Fruit fly (Drosophila melanogaster) whole organism, embryonic: ENCODE results near the gene CG15530.

Experiments
- Asciz ChIP-seq: fragments of 200-800 bp; sonication (Bioruptor generic); optimal IDR thresholded peaks from 2 replicates; lab custom pipeline; 2017; ENCODE audit warnings: missing biosample characterization, mild to moderate bottlenecking, missing genetic modification characterization, missing genetic modification reagents
- CG10321 ChIP-seq: fragments of 200-800 bp; sonication (Bioruptor generic); IDR thresholded peaks from 2 replicates; pipeline ENCODE4 v1.3.6; 2022; ENCODE audit warnings: missing biosample characterization, missing genetic modification characterization
- CG10979 ChIP-seq: fragments of 200-800 bp; sonication (Bioruptor generic); optimal IDR thresholded peaks from 2 replicates; lab custom pipeline; 2018; ENCODE audit warnings: missing biosample characterization, mild to moderate bottlenecking, missing genetic modification characterization, moderate library complexity
- CG11398 ChIP-seq: fragments of 200-800 bp; sonication (Bioruptor generic); optimal IDR thresholded peaks from 2 replicates; lab custom pipeline; 2016; ENCODE audit warnings: missing biosample characterization, missing genetic modification characterization
- CG12104 ChIP-seq: fragments of 200-800 bp; sonication (Bioruptor generic); optimal IDR thresholded peaks from 3 replicates; lab custom pipeline; 2016; ENCODE audit warnings: missing biosample characterization, missing genetic modification characterization
- CG13287 ChIP-seq: fragments of 200-800 bp; sonication (Bioruptor generic); IDR thresholded peaks from 2 replicates; pipeline ENCODE4 v1.3.6; 2022; ENCODE audit warnings: missing biosample characterization, missing genetic modification characterization; ENCODE audit not compliant: partially characterized antibody
- CG13894 ChIP-seq: fragments of 200-800 bp; sonication (Bioruptor generic); optimal IDR thresholded peaks from 3 replicates; lab custom pipeline; 2018; ENCODE audit warnings: missing biosample characterization, mild to moderate bottlenecking, missing genetic modification characterization, moderate library complexity
- CG14014 ChIP-seq: fragments of 200-800 bp; sonication (Bioruptor generic); IDR thresholded peaks from 2 replicates; pipeline ENCODE4 v1.3.6; 2022; ENCODE audit warnings: missing biosample characterization, missing genetic modification characterization
- CG14860 ChIP-seq: fragments of 200-800 bp; sonication (Bioruptor generic); IDR thresholded peaks from 3 replicates; pipeline ENCODE4 v1.3.6; 2022; ENCODE audit warnings: missing biosample characterization, missing genetic modification characterization; ENCODE audit not compliant: partially characterized antibody
- CG17612 ChIP-seq: fragments of 200-800 bp; sonication (Bioruptor generic); IDR thresholded peaks from 2 replicates; pipeline ENCODE4 v1.3.6; 2022; ENCODE audit warnings: missing biosample characterization, missing genetic modification characterization
- CG1792 ChIP-seq: fragments of 200-800 bp; sonication (Bioruptor generic); optimal IDR thresholded peaks from 2 replicates; lab custom pipeline; 2016; ENCODE audit warnings: missing biosample characterization, missing genetic modification characterization
- CG33213 ChIP-seq: fragments of 200-800 bp; sonication (Bioruptor generic); optimal IDR thresholded peaks from 3 replicates; lab custom pipeline; 2016; ENCODE audit warnings: missing biosample characterization, missing genetic modification characterization
- CG43689 ChIP-seq: fragments of 200-800 bp; sonication (Bioruptor generic); IDR thresholded peaks from 2 replicates; pipeline ENCODE4 v1.3.6; 2022; ENCODE audit warnings: missing biosample characterization, missing genetic modification characterization
- CG6683 ChIP-seq: fragments of 200-800 bp; sonication (Bioruptor generic); optimal IDR thresholded peaks from 2 replicates; lab custom pipeline; 2017; ENCODE audit warnings: missing biosample characterization, mild to moderate bottlenecking, missing genetic modification characterization, missing genetic modification reagents
- CG7786 ChIP-seq: fragments of 200-800 bp; sonication (Bioruptor generic); optimal IDR thresholded peaks from 2 replicates; lab custom pipeline; 2016; ENCODE audit warnings: missing biosample characterization, missing genetic modification characterization
- CG7963 ChIP-seq: fragments of 200-800 bp; sonication (Bioruptor generic); IDR thresholded peaks from 3 replicates; pipeline ENCODE4 v1.3.6; 2022; ENCODE audit warnings: missing biosample characterization, missing genetic modification characterization; ENCODE audit not compliant: partially characterized antibody
- CG9817 ChIP-seq: fragments of 200-800 bp; sonication (Bioruptor generic); optimal IDR thresholded peaks from 2 replicates; lab custom pipeline; 2018; ENCODE audit warnings: missing biosample characterization, mild to moderate bottlenecking, missing genetic modification characterization, moderate library complexity
- Chrac-16 ChIP-seq: fragments of 200-800 bp; sonication (Bioruptor generic); optimal IDR thresholded peaks from 3 replicates; lab custom pipeline; 2016; ENCODE audit warnings: missing biosample characterization, missing genetic modification characterization
- Fer3 ChIP-seq: fragments of 200-800 bp; sonication (Bioruptor generic); optimal IDR thresholded peaks from 2 replicates; lab custom pipeline; 2018; ENCODE audit warnings: missing biosample characterization, mild to moderate bottlenecking, missing genetic modification characterization, moderate library complexity
- H15 ChIP-seq: fragments of 200-800 bp; sonication (Bioruptor generic); IDR thresholded peaks from 3 replicates; pipeline ENCODE4 v1.3.6; 2022; ENCODE audit warnings: missing biosample characterization, missing genetic modification characterization
- Hr51 ChIP-seq, 2 experiments: fragments of 200-800 bp; sonication (Bioruptor generic); optimal IDR thresholded peaks; 2 replicates in 1 of 2; 3 replicates in 1 of 2; lab custom pipeline; 2016 to 2018; ENCODE audit warnings: missing biosample characterization in 2 of 2, missing genetic modification characterization in 2 of 2, mild to moderate bottlenecking in 1 of 2, moderate library complexity in 1 of 2
- Hr78 ChIP-seq, 2 experiments: fragments of 200-800 bp in 1 of 2; fragments of >200 bp in 1 of 2; sonication (Bioruptor generic) in 1 of 2; optimal IDR thresholded peaks; 2 replicates each; lab custom pipeline; 2017 to 2019; ENCODE audit warnings: missing biosample characterization in 2 of 2, missing genetic modification characterization in 2 of 2, mild to moderate bottlenecking in 1 of 2, moderate library complexity in 1 of 2
- Jarid2 ChIP-seq: fragments of 200-800 bp; sonication (Bioruptor generic); optimal IDR thresholded peaks from 3 replicates; lab custom pipeline; 2017; ENCODE audit warnings: mild to moderate bottlenecking, missing biosample characterization, missing genetic modification reagents, missing genetic modification characterization
- NfI ChIP-seq: fragments of 200-800 bp; sonication (Bioruptor generic); optimal IDR thresholded peaks from 3 replicates; lab custom pipeline; 2018; ENCODE audit warnings: missing biosample characterization, mild to moderate bottlenecking, missing genetic modification characterization, moderate library complexity
- Oli ChIP-seq: fragments of 200-800 bp; sonication (Bioruptor generic); optimal IDR thresholded peaks from 2 replicates; lab custom pipeline; 2018; ENCODE audit warnings: missing biosample characterization, mild to moderate bottlenecking, missing genetic modification characterization, moderate library complexity
- PHDP ChIP-seq: fragments of 200-800 bp; sonication (Bioruptor generic); optimal IDR thresholded peaks from 3 replicates; lab custom pipeline; 2018; ENCODE audit warnings: missing biosample characterization, mild to moderate bottlenecking, missing genetic modification characterization, moderate library complexity
- Ptx1 ChIP-seq: fragments of 200-800 bp; sonication (Bioruptor generic); IDR thresholded peaks from 2 replicates; pipeline ENCODE4 v1.3.6; 2022; ENCODE audit warnings: missing biosample characterization, missing genetic modification characterization
- Rfx ChIP-seq: fragments of 200-800 bp; sonication (Bioruptor generic); IDR thresholded peaks from 2 replicates; pipeline ENCODE4 v1.3.6; 2022; ENCODE audit warnings: missing biosample characterization, missing genetic modification characterization
- Scr ChIP-seq: fragments of 200-800 bp; sonication (Bioruptor generic); IDR thresholded peaks from 2 replicates; pipeline ENCODE4 v1.3.6; 2022; ENCODE audit warnings: missing biosample characterization, missing genetic modification characterization; ENCODE audit not compliant: partially characterized antibody
- Six4 ChIP-seq: fragments of 200-800 bp; sonication (Bioruptor generic); optimal IDR thresholded peaks from 2 replicates; lab custom pipeline; 2016; ENCODE audit warnings: missing biosample characterization, missing genetic modification characterization
- Ssrp ChIP-seq: fragments of 200-800 bp; sonication (Bioruptor generic); optimal IDR thresholded peaks from 2 replicates; lab custom pipeline; 2018; ENCODE audit warnings: missing biosample characterization, mild to moderate bottlenecking, missing genetic modification characterization, moderate library complexity
- Usf ChIP-seq: fragments of 200-800 bp; sonication (Bioruptor generic); optimal IDR thresholded peaks from 2 replicates; lab custom pipeline; 2017; ENCODE audit warnings: missing genotype, missing biosample characterization, missing genetic modification characterization
- abd-A ChIP-seq: fragments of 200-800 bp; sonication (Bioruptor generic); optimal IDR thresholded peaks from 3 replicates; lab custom pipeline; 2019; ENCODE audit warnings: missing biosample characterization, mild to moderate bottlenecking, missing genetic modification characterization, moderate library complexity
- ase ChIP-seq: fragments of 200-800 bp; sonication (Bioruptor generic); IDR thresholded peaks from 3 replicates; pipeline ENCODE4 v1.3.6; 2022; ENCODE audit warnings: missing biosample characterization, missing genetic modification characterization
- btn ChIP-seq: fragments of 200-800 bp; sonication (Bioruptor generic); optimal IDR thresholded peaks from 2 replicates; lab custom pipeline; 2016; ENCODE audit warnings: missing biosample characterization, missing genetic modification characterization
- corto ChIP-seq: fragments of 200-800 bp; sonication (Bioruptor generic); optimal IDR thresholded peaks from 2 replicates; lab custom pipeline; 2016; ENCODE audit warnings: missing biosample characterization, mild to moderate bottlenecking, missing genetic modification characterization, moderate library complexity
- danr ChIP-seq: fragments of 200-800 bp; sonication (Bioruptor generic); IDR thresholded peaks from 2 replicates; pipeline ENCODE4 v1.3.6; 2022; ENCODE audit warnings: missing biosample characterization, missing genetic modification characterization
- fd64A ChIP-seq: fragments of 200-800 bp; sonication (Bioruptor generic); optimal IDR thresholded peaks from 3 replicates; lab custom pipeline; 2018; ENCODE audit warnings: missing biosample characterization, mild to moderate bottlenecking, missing genetic modification characterization
- gro ChIP-seq: fragments of 200-800 bp; sonication (Bioruptor generic); optimal IDR thresholded peaks from 2 replicates; lab custom pipeline; 2016; ENCODE audit warnings: missing biosample characterization, missing genetic modification characterization
- h ChIP-seq: fragments of >200 bp; optimal IDR thresholded peaks from 2 replicates; lab custom pipeline; 2017
- jigr1 ChIP-seq: fragments of 200-800 bp; sonication (Bioruptor generic); IDR thresholded peaks from 3 replicates; pipeline ENCODE4 v1.3.6; 2022; ENCODE audit warnings: missing biosample characterization, missing genetic modification characterization
- mam ChIP-seq: fragments of 200-800 bp; sonication (Bioruptor generic); optimal IDR thresholded peaks from 3 replicates; lab custom pipeline; 2016; ENCODE audit warnings: missing biosample characterization, missing genetic modification characterization
- scrt ChIP-seq: fragments of 200-800 bp; sonication (Bioruptor generic); optimal IDR thresholded peaks from 2 replicates; lab custom pipeline; 2018; ENCODE audit warnings: missing biosample characterization, mild to moderate bottlenecking, missing genetic modification characterization, moderate library complexity
- sens-2 ChIP-seq: fragments of 200-800 bp; sonication (Bioruptor generic); IDR thresholded peaks from 2 replicates; pipeline ENCODE4 v1.3.6; 2022; ENCODE audit warnings: missing biosample characterization, missing genetic modification characterization
- shn ChIP-seq: fragments of 200-800 bp; sonication (Bioruptor generic); optimal IDR thresholded peaks from 3 replicates; lab custom pipeline; 2016; ENCODE audit warnings: missing biosample characterization, missing genetic modification characterization
- slou ChIP-seq: fragments of 200-800 bp; sonication (Bioruptor generic); optimal IDR thresholded peaks from 3 replicates; lab custom pipeline; 2016; ENCODE audit warnings: missing biosample characterization, missing genetic modification characterization
- sob ChIP-seq: fragments of 200-800 bp; sonication (Bioruptor generic); IDR thresholded peaks from 2 replicates; pipeline ENCODE4 v1.3.6; 2022; ENCODE audit warnings: missing biosample characterization, missing genetic modification characterization
- wdn ChIP-seq: fragments of 200-800 bp; sonication (Bioruptor generic); IDR thresholded peaks from 2 replicates; pipeline ENCODE4 v1.3.6; 2022; ENCODE audit warnings: missing biosample characterization, missing genetic modification characterization

CG15530 gene

dm6 chr3R:30134063-30135047, 43.3 kb upstream of the CG15530 start, which contains the start of gene Tpi (continued):
- no peak for TF ChIP-seq abd-A (tag; lab: Kevin White, UChicago)
- TF ChIP-seq CG43689 (GFP tag; lab: Robert Waterston, UW), result no peak
- no peak for TF ChIP-seq CG33213 (GFP tag; lab: Kevin White, UChicago)
- peak; percentile 10; the same call in 1 of the 2 replicates for TF ChIP-seq Rfx (GFP tag; lab: Robert Waterston, UW)
- TF ChIP-seq jigr1, result no peak
- no peak for TF ChIP-seq CG10321 (GFP tag; lab: Robert Waterston, UW)
- TF ChIP-seq sob, result no peak
- TF ChIP-seq CG10979 (tag; lab: Kevin White, UChicago), result no peak
- TF ChIP-seq Usf (GFP tag; lab: Kevin White, UChicago), result no peak
- TF ChIP-seq CG7963, result no peak
- TF ChIP-seq Hr78 (GFP tag; optimal IDR thresholded peaks at IDR 0.05; lab: Kevin White, UChicago), result peak in 1 of 2 experiments; percentile 73
- TF ChIP-seq CG14014 (GFP tag; lab: Robert Waterston, UW), result 0 out of 2 replicates have a peak, but pooled peaks have one; percentile 7
- TF ChIP-seq CG17612 (GFP tag; lab: Robert Waterston, UW), result no peak
- peak; percentile 67 for TF ChIP-seq PHDP (tag; lab: Kevin White, UChicago)
- no peak for TF ChIP-seq btn (GFP tag; lab: Kevin White, UChicago)
- TF ChIP-seq CG11398 (GFP tag; lab: Kevin White, UChicago), result no peak
- TF ChIP-seq Chrac-16, result peak; percentile 14
- TF ChIP-seq CG12104 (GFP tag; lab: Kevin White, UChicago), result no peak
- no peak for TF ChIP-seq mam (GFP tag; lab: Kevin White, UChicago)
- TF ChIP-seq CG14860 (GFP tag; lab: Robert Waterston, UW), result no peak
- TF ChIP-seq Jarid2, result peak; percentile 65
- no peak for TF ChIP-seq danr (GFP tag; lab: Robert Waterston, UW)
- TF ChIP-seq CG13894 (tag; lab: Kevin White, UChicago), result no peak
- TF ChIP-seq Scr (GFP tag; lab: Robert Waterston, UW), result no peak
- no peak for TF ChIP-seq h (lab: Kevin White, UChicago)
- 0 out of 2 replicates have a peak, but pooled peaks have one; percentile 8 for TF ChIP-seq Ptx1
- peak; percentile 22; the same call in 1 of the 2 replicates for TF ChIP-seq CG13287
- TF ChIP-seq wdn (GFP tag; lab: Robert Waterston, UW), result no peak
- TF ChIP-seq fd64A (GFP tag; lab: Kevin White, UChicago), result no peak
- TF ChIP-seq slou (GFP tag; lab: Kevin White, UChicago), result no peak
- TF ChIP-seq shn (GFP tag; lab: Kevin White, UChicago), result no peak
- TF ChIP-seq corto (GFP tag; lab: Kevin White, UChicago), result no peak
- no peak for TF ChIP-seq scrt (GFP tag; lab: Kevin White, UChicago)
- TF ChIP-seq H15 (GFP tag; lab: Robert Waterston, UW), result no peak
- peak in 1 of 2 experiments; percentile 66 for TF ChIP-seq Hr51 (GFP tag; optimal IDR thresholded peaks at IDR 0.05; lab: Kevin White, UChicago)
- TF ChIP-seq Asciz (GFP tag; lab: Kevin White, UChicago), result no peak
- no peak for TF ChIP-seq gro (GFP tag; lab: Kevin White, UChicago)
- peak; percentile 20 for TF ChIP-seq CG9817 (tag; lab: Kevin White, UChicago)
- TF ChIP-seq NfI (GFP tag; lab: Kevin White, UChicago), result peak; percentile 35
- TF ChIP-seq Ssrp (tag; lab: Kevin White, UChicago), result no peak
- TF ChIP-seq CG1792 (GFP tag; lab: Kevin White, UChicago), result no peak
- no peak for TF ChIP-seq Six4 (GFP tag; lab: Kevin White, UChicago)
- no peak for TF ChIP-seq sens-2
- peak; percentile 33 for TF ChIP-seq Oli (tag; lab: Kevin White, UChicago)
- no peak for TF ChIP-seq ase (GFP tag; lab: Robert Waterston, UW)
- TF ChIP-seq Fer3 (tag; lab: Kevin White, UChicago), result peak; percentile 29
- TF ChIP-seq CG7786 (GFP tag; lab: Kevin White, UChicago), result peak; percentile 32
- no peak for TF ChIP-seq CG6683 (GFP tag; lab: Kevin White, UChicago)
